Worm (Caenorhabditis elegans) whole organism, L4/young adult: ENCODE measurements around the gene rbm-28.

Experiments used
- W03F9.2 ChIP-seq: fragments of 150-350 bp; optimal IDR thresholded peaks from 2 replicates; lab custom pipeline; 2014; ENCODE audit warnings: missing biosample characterization, missing genetic modification characterization
- dao-5 ChIP-seq: sonication (generic microtip); optimal IDR thresholded peaks from 2 replicates; lab custom pipeline; 2016; ENCODE audit warnings: missing genotype, missing genetic modification characterization, moderate library complexity, missing compliant biosample characterization
- him-1 ChIP-seq: sonication (generic microtip); optimal IDR thresholded peaks from 2 replicates; lab custom pipeline; 2016; ENCODE audit warnings: missing genotype, missing genetic modification reagents, missing genetic modification characterization, missing compliant biosample characterization

The rbm-28 gene

DNA sequence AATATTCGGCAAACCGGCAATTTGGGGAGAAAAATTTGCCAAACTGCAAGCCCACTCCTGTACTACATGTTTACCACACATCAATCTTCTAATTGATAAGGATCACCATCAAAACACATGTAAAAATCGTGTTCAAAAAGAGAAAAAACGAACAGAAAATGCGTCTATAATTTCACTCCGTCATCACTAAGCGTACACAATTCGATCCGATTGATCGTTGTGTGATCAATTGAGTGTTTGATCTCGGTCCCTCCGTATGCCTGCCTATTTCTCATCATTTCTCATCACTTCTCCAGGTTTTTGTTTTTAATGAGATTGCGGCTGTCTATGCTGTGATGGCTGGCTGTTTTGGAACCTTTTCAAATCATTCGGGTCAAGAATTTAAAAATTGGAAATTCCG, 31.6 kb upstream of the rbm-28 start:
- TF ChIP-seq him-1 (tag; lab: Kevin White, UChicago), result no peak
- no peak for TF ChIP-seq W03F9.2 (tag; lab: Kevin White, UChicago)
- no peak for TF ChIP-seq dao-5 (tag; lab: Kevin White, UChicago)

- TF ChIP-seq W03F9.2 (tag; lab: Kevin White, UChicago), result no peak
- no peak for TF ChIP-seq him-1 (tag; lab: Kevin White, UChicago)
- no peak for TF ChIP-seq dao-5 (tag; lab: Kevin White, UChicago)
Observed at ce11 chrII:14832055-14832454, 25.0 kb upstream of the rbm-28 start.

- TF ChIP-seq him-1 (tag; lab: Kevin White, UChicago) (no peak), W03F9.2 (tag; lab: Kevin White, UChicago) (no peak), dao-5 (tag; lab: Kevin White, UChicago) (no peak)
Observed at ce11 chrII:14838596-14839215, 18.4 kb upstream of the rbm-28 start.

DNA sequence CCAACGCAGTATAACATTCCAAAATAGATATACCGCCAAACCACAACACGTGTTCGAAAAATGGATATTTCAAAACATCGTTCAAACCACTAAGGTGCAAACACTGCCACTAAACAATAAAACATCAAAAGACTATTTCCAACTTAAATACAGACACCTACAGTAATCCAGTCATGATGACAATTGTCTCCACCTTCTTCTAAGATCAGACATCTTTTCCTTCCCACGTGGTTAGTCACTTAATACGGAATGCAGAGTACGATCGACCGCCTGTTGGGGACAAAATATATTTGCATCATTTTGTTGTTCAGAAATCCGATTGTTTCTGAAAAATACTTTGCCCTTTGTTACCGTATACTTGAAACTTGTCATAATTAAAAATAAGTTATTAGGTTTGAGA, 15.8 kb upstream of the rbm-28 start:
- TF ChIP-seq him-1 (tag; lab: Kevin White, UChicago) (no peak), W03F9.2 (tag; lab: Kevin White, UChicago) (no peak), dao-5 (tag; lab: Kevin White, UChicago) (no peak)

ce11 chrII:14843016-14843415, 14.0 kb upstream of the rbm-28 start, which contains the start of gene cdh-7:
cdh-7 (plus strand) TSS chrII:14843229.
- TF ChIP-seq W03F9.2 (tag; lab: Kevin White, UChicago), result no peak

- TF ChIP-seq dao-5 (tag; lab: Kevin White, UChicago) (no peak), W03F9.2 (tag; lab: Kevin White, UChicago) (no peak), him-1 (tag; lab: Kevin White, UChicago) (no peak)
Observed at ce11 chrII:14844253-14844652, 12.8 kb upstream of the rbm-28 start.

DNA sequence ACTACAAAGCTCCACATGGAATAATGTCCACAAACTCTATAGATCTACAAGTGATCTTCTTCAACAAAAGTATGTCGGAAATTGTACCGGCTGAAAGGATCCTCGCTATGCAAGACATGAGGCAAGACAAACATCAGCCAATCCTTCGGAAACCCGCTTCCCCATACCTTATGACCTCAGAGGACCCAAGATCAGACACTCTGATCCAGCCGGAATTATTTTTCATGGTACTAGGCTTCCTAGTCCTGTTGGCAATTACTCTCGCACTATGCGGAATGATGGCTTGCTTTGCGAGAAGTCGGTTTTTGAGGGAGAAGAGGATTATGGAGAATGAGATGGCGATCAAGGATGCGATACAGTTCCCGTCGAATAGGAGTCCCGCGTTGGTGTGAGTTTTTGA, 7.2 kb upstream of the rbm-28 start:
- TF ChIP-seq W03F9.2 (tag; lab: Kevin White, UChicago), result no peak

DNA sequence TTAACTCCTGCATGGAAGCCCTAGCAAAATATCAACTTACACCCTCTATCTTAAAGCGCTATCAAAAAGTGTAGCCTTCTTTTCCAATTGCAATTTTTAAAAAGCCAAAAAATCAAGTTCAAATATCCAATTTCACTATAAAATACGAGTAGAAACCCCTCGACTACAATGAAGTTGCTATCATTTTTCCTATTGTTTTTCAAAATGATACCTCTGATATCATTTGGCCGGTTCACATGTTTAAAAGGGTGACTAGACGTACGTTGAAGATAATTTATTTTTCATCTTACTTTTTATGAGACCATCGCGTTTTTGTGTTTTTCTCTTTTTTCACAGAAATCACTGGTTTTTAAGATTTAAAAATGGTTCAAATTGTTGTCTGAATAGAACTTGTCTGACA, 5.6 kb upstream of the rbm-28 start, which contains the start of gene R05H10.1:
TSS of gene R05H10.1 (plus strand) at position 334 of the 400 bp plus-strand sequence.
- TF ChIP-seq W03F9.2 (tag; lab: Kevin White, UChicago) (no peak), dao-5 (tag; lab: Kevin White, UChicago) (no peak), him-1 (tag; lab: Kevin White, UChicago) (no peak)

ce11 chrII:14855229-14855628, 1.8 kb upstream of the rbm-28 start, which contains the start of gene R05H10.7:
R05H10.7 (plus strand) TSS chrII:14855529.
- no peak for TF ChIP-seq W03F9.2 (tag; lab: Kevin White, UChicago)
- no peak for TF ChIP-seq him-1 (tag; lab: Kevin White, UChicago)
- no peak for TF ChIP-seq dao-5 (tag; lab: Kevin White, UChicago)

ce11 chrII:14866156-14866555, 9.1 kb downstream of the rbm-28 start:
- no peak for TF ChIP-seq W03F9.2 (tag; lab: Kevin White, UChicago)
- TF ChIP-seq dao-5 (tag; lab: Kevin White, UChicago), result no peak
- TF ChIP-seq him-1 (tag; lab: Kevin White, UChicago), result no peak

ce11 chrII:14866668-14867067, 9.6 kb downstream of the rbm-28 start, which contains the start of gene gpx-2:
gpx-2 (plus strand) TSS chrII:14866766.
- TF ChIP-seq dao-5 (tag; lab: Kevin White, UChicago) (no peak), him-1 (tag; lab: Kevin White, UChicago) (no peak), W03F9.2 (tag; lab: Kevin White, UChicago) (no peak)

ce11 chrII:14867530-14867929, 10.5 kb downstream of the rbm-28 start:
- TF ChIP-seq W03F9.2 (tag; lab: Kevin White, UChicago) (no peak), dao-5 (tag; lab: Kevin White, UChicago) (no peak), him-1 (tag; lab: Kevin White, UChicago) (no peak)

- TF ChIP-seq dao-5 (tag; lab: Kevin White, UChicago), result no peak
- no peak for TF ChIP-seq him-1 (tag; lab: Kevin White, UChicago)
- TF ChIP-seq W03F9.2 (tag; lab: Kevin White, UChicago), result no peak
Observed at ce11 chrII:14869644-14870043, 12.6 kb downstream of the rbm-28 start, which contains the start of gene R05H10.3. R05H10.3 (plus strand) TSS chrII:14869944.

- TF ChIP-seq W03F9.2 (tag; lab: Kevin White, UChicago), result no peak
- TF ChIP-seq him-1 (tag; lab: Kevin White, UChicago), result no peak
- no peak for TF ChIP-seq dao-5 (tag; lab: Kevin White, UChicago)
Observed at ce11 chrII:14876737-14877203, 19.7 kb downstream of the rbm-28 start, which contains the start of gene Y53F4A.2. Y53F4A.2 (minus strand) TSS chrII:14877153.
